Fruit fly (Drosophila melanogaster) whole organism, wandering third instar larva: ENCODE data around the gene Herc4.

Experiments used
- Abd-B ChIP-seq: fragments of >200 bp; optimal IDR thresholded peaks from 2 replicates; lab custom pipeline; 2017; ENCODE audit warnings: missing biosample characterization, missing genetic modification characterization
- CG32264 ChIP-seq: fragments of 200-800 bp; sonication (Bioruptor generic); optimal IDR thresholded peaks from 2 replicates; lab custom pipeline; 2016; ENCODE audit warnings: missing biosample characterization, missing genetic modification characterization
- CG9705 ChIP-seq: fragments of 200-800 bp; sonication (Bioruptor generic); optimal IDR thresholded peaks from 2 replicates; lab custom pipeline; 2018; ENCODE audit warnings: missing biosample characterization, mild to moderate bottlenecking, missing genetic modification characterization
- CrebA ChIP-seq: fragments of 200-800 bp; sonication (Bioruptor generic); optimal IDR thresholded peaks from 2 replicates; lab custom pipeline; 2016; ENCODE audit warnings: missing biosample characterization, mild to moderate bottlenecking, missing genetic modification characterization, borderline replicate concordance
- Dfd ChIP-seq: fragments of >200 bp; optimal IDR thresholded peaks from 2 replicates; lab custom pipeline; 2017; ENCODE audit warnings: missing biosample characterization, missing genetic modification characterization
- Dif ChIP-seq: fragments of 200-275, 200-300 bp; sonication (Bioruptor generic); optimal IDR thresholded peaks from 2 replicates; lab custom pipeline; 2018; ENCODE audit warnings: missing biosample characterization, missing genetic modification characterization; ENCODE audit not compliant: partially characterized antibody
- GATAd ChIP-seq: sonication (Bioruptor generic); optimal IDR thresholded peaks from 2 replicates; lab custom pipeline; 2016; ENCODE audit warnings: missing biosample characterization, missing genetic modification characterization
- HLH106 ChIP-seq: fragments of 200-800 bp; optimal IDR thresholded peaks from 3 replicates; lab custom pipeline; 2019; ENCODE audit warnings: missing biosample characterization, mild to moderate bottlenecking, missing genetic modification characterization, moderate library complexity
- Hnf4 ChIP-seq: fragments of 200-800 bp; sonication (Bioruptor generic); optimal IDR thresholded peaks from 2 replicates; lab custom pipeline; 2016; ENCODE audit warnings: missing biosample characterization, mild to moderate bottlenecking, missing genetic modification characterization
- Hr78 ChIP-seq: fragments of >200 bp; optimal IDR thresholded peaks from 2 replicates; lab custom pipeline; 2017; ENCODE audit warnings: missing biosample characterization, missing genetic modification characterization
- Hr83 ChIP-seq: fragments of 200-300 bp; sonication (Bioruptor generic); optimal IDR thresholded peaks from 2 replicates; lab custom pipeline; 2016; ENCODE audit warnings: missing biosample characterization, mild to moderate bottlenecking, missing genetic modification characterization, moderate library complexity; ENCODE audit not compliant: poor library complexity, severe bottlenecking
- Jra ChIP-seq: sonication (Bioruptor generic); optimal IDR thresholded peaks from 2 replicates; lab custom pipeline; 2016; ENCODE audit warnings: missing biosample characterization, missing genetic modification characterization
- Mio ChIP-seq: sonication (Bioruptor generic); optimal IDR thresholded peaks from 2 replicates; lab custom pipeline; 2016; ENCODE audit warnings: missing biosample characterization, missing genetic modification characterization
- Myc ChIP-seq: fragments of >200 bp; optimal IDR thresholded peaks from 2 replicates; lab custom pipeline; 2017
- N ChIP-seq: fragments of >200 bp; optimal IDR thresholded peaks from 2 replicates; lab custom pipeline; 2018; ENCODE audit warnings: missing biosample characterization, missing external identifiers, missing genetic modification characterization
- OdsH ChIP-seq: fragments of 200-800 bp; sonication (Bioruptor generic); optimal IDR thresholded peaks from 2 replicates; lab custom pipeline; 2016; ENCODE audit warnings: missing biosample characterization, mild to moderate bottlenecking, missing genetic modification characterization
- Rel ChIP-seq, 2 experiments: fragments of 200-800 bp; sonication (Bioruptor generic) in 1 of 2; optimal IDR thresholded peaks; 2 replicates in 1 of 2; 3 replicates in 1 of 2; lab custom pipeline; 2016 to 2019; ENCODE audit warnings: mild to moderate bottlenecking in 2 of 2, missing biosample characterization in 2 of 2, missing genetic modification characterization in 2 of 2, moderate library complexity in 1 of 2
- Sp1 ChIP-seq: fragments of 200-800 bp; sonication (Bioruptor generic); optimal IDR thresholded peaks from 3 replicates; lab custom pipeline; 2019; ENCODE audit warnings: missing biosample characterization, mild to moderate bottlenecking, missing genetic modification characterization, moderate library complexity
- Vsx2 ChIP-seq: fragments of 200-300, 225-300 bp; sonication (Bioruptor generic); optimal IDR thresholded peaks from 2 replicates; lab custom pipeline; 2018; ENCODE audit warnings: missing biosample characterization, missing genetic modification characterization; ENCODE audit not compliant: partially characterized antibody
- br ChIP-seq: fragments of 200-800 bp; sonication (Bioruptor generic); optimal IDR thresholded peaks from 2 replicates; lab custom pipeline; 2016; ENCODE audit warnings: missing biosample characterization, missing genetic modification characterization
- brk ChIP-seq: fragments of 200-800 bp; sonication (Bioruptor generic); optimal IDR thresholded peaks from 2 replicates; lab custom pipeline; 2016; ENCODE audit warnings: missing biosample characterization, mild to moderate bottlenecking, missing genetic modification characterization
- dmrt93B ChIP-seq: fragments of 200-800 bp; sonication (Bioruptor generic); optimal IDR thresholded peaks from 2 replicates; lab custom pipeline; 2018; ENCODE audit warnings: missing biosample characterization, mild to moderate bottlenecking, missing genetic modification characterization
- dsf ChIP-seq: sonication (Bioruptor generic); optimal IDR thresholded peaks from 2 replicates; lab custom pipeline; 2016; ENCODE audit warnings: missing biosample characterization, missing genetic modification characterization, borderline replicate concordance
- ey ChIP-seq: fragments of 200-800 bp; sonication (Bioruptor generic); optimal IDR thresholded peaks from 2 replicates; lab custom pipeline; 2016; ENCODE audit warnings: missing biosample characterization, missing genetic modification characterization
- foxo ChIP-seq, 2 experiments: fragments of 200-800 bp; sonication (Bioruptor generic); optimal IDR thresholded peaks; 2 replicates in 1 of 2; 3 replicates in 1 of 2; lab custom pipeline; 2016 to 2017; ENCODE audit warnings: missing biosample characterization in 2 of 2, missing genetic modification characterization in 2 of 2
- fru ChIP-seq: fragments of 200-800 bp; sonication (Bioruptor generic); optimal IDR thresholded peaks from 3 replicates; lab custom pipeline; 2016; ENCODE audit warnings: missing biosample characterization, mild to moderate bottlenecking, missing genetic modification characterization
- h ChIP-seq: fragments of 200-800 bp; sonication (Bioruptor generic); optimal IDR thresholded peaks from 3 replicates; lab custom pipeline; 2016; ENCODE audit warnings: missing biosample characterization, mild to moderate bottlenecking, missing genetic modification characterization
- jim ChIP-seq: fragments of 175-275, 200-325 bp; sonication (Bioruptor generic); optimal IDR thresholded peaks from 2 replicates; lab custom pipeline; 2016; ENCODE audit warnings: missing biosample characterization, mild to moderate bottlenecking, missing genetic modification characterization
- lola ChIP-seq: fragments of >200 bp; optimal IDR thresholded peaks from 2 replicates; lab custom pipeline; 2017; ENCODE audit warnings: missing biosample characterization, missing genetic modification characterization
- pan ChIP-seq: fragments of >200 bp; optimal IDR thresholded peaks from 2 replicates; lab custom pipeline; 2017
- psq ChIP-seq: fragments of 200-800 bp; sonication (Bioruptor generic); optimal IDR thresholded peaks from 3 replicates; lab custom pipeline; 2017; ENCODE audit warnings: missing biosample characterization, mild to moderate bottlenecking, missing genetic modification characterization, moderate library complexity
- rgr ChIP-seq: fragments of 200-800 bp; sonication (Bioruptor generic); optimal IDR thresholded peaks from 3 replicates; lab custom pipeline; 2016; ENCODE audit warnings: missing biosample characterization, mild to moderate bottlenecking, missing genetic modification characterization
- sage ChIP-seq: fragments of 200-800 bp; sonication (Bioruptor generic); optimal IDR thresholded peaks from 2 replicates; lab custom pipeline; 2016; ENCODE audit warnings: missing biosample characterization, mild to moderate bottlenecking, missing genetic modification characterization
- sv ChIP-seq: fragments of 200-800 bp; sonication (Bioruptor generic); optimal IDR thresholded peaks from 3 replicates; lab custom pipeline; 2016; ENCODE audit warnings: missing biosample characterization, missing genetic modification characterization
- tai ChIP-seq: sonication (Bioruptor generic); optimal IDR thresholded peaks from 2 replicates; lab custom pipeline; 2016; ENCODE audit warnings: missing biosample characterization, missing genetic modification characterization
- usp ChIP-seq: fragments of >200 bp; optimal IDR thresholded peaks from 2 replicates; lab custom pipeline; 2017; ENCODE audit warnings: missing biosample characterization, missing genetic modification characterization

Gene Herc4

dm6 chr3L:1325626-1325937, 12.1 kb downstream of the Herc4 start:
- TF ChIP-seq Rel (GFP tag; optimal IDR thresholded peaks at IDR 0.05; lab: Kevin White, UChicago) = no peak
- TF ChIP-seq Rel (tag; optimal IDR thresholded peaks at IDR 0.05; lab: Kevin White, UChicago) = peak; percentile 73
- TF ChIP-seq Dif (GFP tag; lab: Kevin White, UChicago) = no peak
- no peak for TF ChIP-seq foxo (GFP tag; optimal IDR thresholded peaks at IDR 0.05; lab: Kevin White, UChicago)

- no peak for TF ChIP-seq Vsx2 (GFP tag; lab: Kevin White, UChicago)
- TF ChIP-seq Dfd (GFP tag; lab: Kevin White, UChicago) = no peak
- TF ChIP-seq usp = no peak
- no peak for TF ChIP-seq lola
- no peak for TF ChIP-seq ey
- TF ChIP-seq CG9705 = no peak
- no peak for TF ChIP-seq sage (GFP tag; lab: Kevin White, UChicago)
- no peak for TF ChIP-seq HLH106
- TF ChIP-seq GATAd = no peak
- no peak for TF ChIP-seq Hnf4
- no peak for TF ChIP-seq N (GFP tag; lab: Kevin White, UChicago)
- no peak for TF ChIP-seq Sp1 (GFP tag; lab: Kevin White, UChicago)
- no peak for TF ChIP-seq Mio (GFP tag; lab: Kevin White, UChicago)
- no peak for TF ChIP-seq OdsH (GFP tag; lab: Kevin White, UChicago)
- no peak for TF ChIP-seq psq (GFP tag; lab: Kevin White, UChicago)
- no peak for TF ChIP-seq Abd-B (GFP tag; lab: Kevin White, UChicago)
Measured at dm6 chr3L:1329724-1330123, 16.2 kb downstream of the Herc4 start, which contains the start of gene ND-ACP. Gene ND-ACP, plus strand, starts transcription at chr3L:1329949.

- TF ChIP-seq foxo (GFP tag; optimal IDR thresholded peaks at IDR 0.05; lab: Kevin White, UChicago) (peak in 1 of 2 experiments; percentile 31), CrebA (GFP tag; lab: Kevin White, UChicago) (no peak), ey (peak; percentile 23), br (no peak)
Measured at dm6 chr3L:1330420-1330819, 16.9 kb downstream of the Herc4 start.

dm6 chr3L:1331542-1331941, 18.0 kb downstream of the Herc4 start, which contains the start of gene msd1:
Gene msd1, plus strand, starts transcription at chr3L:1331744.
- no peak for TF ChIP-seq N (GFP tag; lab: Kevin White, UChicago)
- no peak for TF ChIP-seq lola
- no peak for TF ChIP-seq fru (GFP tag; lab: Kevin White, UChicago)
- no peak for TF ChIP-seq usp
- TF ChIP-seq Hnf4 = no peak
- TF ChIP-seq Jra (GFP tag; lab: Kevin White, UChicago) = no peak
- TF ChIP-seq sage (GFP tag; lab: Kevin White, UChicago) = no peak
- no peak for TF ChIP-seq ey
- TF ChIP-seq CG32264 (GFP tag; lab: Kevin White, UChicago) = no peak

dm6 chr3L:1332973-1333372, 19.5 kb downstream of the Herc4 start, which contains the start of gene msd5:
Gene msd5, minus strand, starts transcription at chr3L:1333146.
- no peak for TF ChIP-seq sage (GFP tag; lab: Kevin White, UChicago)

dm6 chr3L:1334571-1335427, 21.3 kb downstream of the Herc4 start, which contains the start of the genes Hmbs and CG2211:
Gene Hmbs, plus strand, starts transcription at chr3L:1334889.
Gene CG2211, minus strand, starts transcription at chr3L:1335359.
- TF ChIP-seq jim (GFP tag; lab: Kevin White, UChicago) (peak; percentile 69), br (peak; percentile 73), Jra (GFP tag; lab: Kevin White, UChicago) (peak; percentile 60), Abd-B (GFP tag; lab: Kevin White, UChicago) (no peak), lola (no peak), CG9705 (peak; percentile 84), Dfd (GFP tag; lab: Kevin White, UChicago) (no peak), brk (GFP tag; lab: Kevin White, UChicago) (no peak), h (GFP tag; lab: Kevin White, UChicago) (peak; percentile 94), psq (GFP tag; lab: Kevin White, UChicago) (peak; percentile 78), rgr (GFP tag; lab: Kevin White, UChicago) (peak; percentile 86), dmrt93B (GFP tag; lab: Kevin White, UChicago) (no peak), pan (no peak), sage (GFP tag; lab: Kevin White, UChicago) (no peak), sv (GFP tag; lab: Kevin White, UChicago) (peak; percentile 90), OdsH (GFP tag; lab: Kevin White, UChicago) (peak; percentile 70), usp (no peak), Hnf4 (no peak), HLH106 (peak; percentile 86), Hr83 (GFP tag; lab: Kevin White, UChicago) (peak; percentile 74), Dif (GFP tag; lab: Kevin White, UChicago) (peak; percentile 22), Hr78 (GFP tag; lab: Kevin White, UChicago) (no peak), tai (no peak), Myc (lab: Kevin White, UChicago) (peak; percentile 7), Mio (GFP tag; lab: Kevin White, UChicago) (peak; percentile 37), GATAd (no peak), CG32264 (GFP tag; lab: Kevin White, UChicago) (peak; percentile 50), ey (peak; percentile 87), dsf (no peak), CrebA (GFP tag; lab: Kevin White, UChicago) (no peak)
